Worm (Caenorhabditis elegans) whole organism, young adult: Measurements from ENCODE around the gene F32D8.14.

ENCODE experiments used
- B0336.3 ChIP-seq: fragments of 200-800 bp; sonication (Bioruptor generic); IDR thresholded peaks from 2 replicates; pipeline ENCODE4 v1.3.6; 2022; ENCODE audit warnings: missing genetic modification characterization, missing compliant biosample characterization
- F37B4.10 ChIP-seq: fragments of 200-800 bp; sonication (Bioruptor generic); IDR thresholded peaks from 2 replicates; pipeline ENCODE4 v1.3.6; 2022; ENCODE audit warnings: missing genetic modification characterization, missing compliant biosample characterization
- F57C9.4 ChIP-seq: sonication (generic microtip); optimal IDR thresholded peaks from 2 replicates; lab custom pipeline; 2017; ENCODE audit warnings: mild to moderate bottlenecking, missing genetic modification characterization, missing compliant biosample characterization
- K12H6.12 ChIP-seq: fragments of 200-800 bp; sonication (Bioruptor generic); optimal IDR thresholded peaks from 2 replicates; lab custom pipeline; 2018; ENCODE audit warnings: mild to moderate bottlenecking, missing genetic modification characterization, missing compliant biosample characterization
- T26A5.8 ChIP-seq: sonication (generic microtip); optimal IDR thresholded peaks from 2 replicates; lab custom pipeline; 2016; ENCODE audit warnings: missing genetic modification characterization, missing compliant biosample characterization
- Y56A3A.18 ChIP-seq: fragments of 200-800 bp; sonication (Bioruptor generic); IDR thresholded peaks from 2 replicates; pipeline ENCODE4 v1.3.6; 2022; ENCODE audit warnings: missing genetic modification reagents, missing genetic modification characterization, missing compliant biosample characterization
- Y79H2A.3 ChIP-seq: fragments of 200-800 bp; sonication (Bioruptor generic); conservative IDR thresholded peaks from 2 replicates; pipeline ENCODE4 v1.3.6; 2022; ENCODE audit warnings: missing genetic modification reagents, missing genetic modification characterization, missing compliant biosample characterization
- ama-1 ChIP-seq, 3 experiments: fragments of 150-350 bp in 1 of 3; sonication (generic microtip) in 2 of 3; optimal IDR thresholded peaks; 2 replicates each; lab custom pipeline; 2014 to 2018; ENCODE audit warnings: missing biosample characterization in 2 of 3, missing genetic modification characterization in 2 of 3, missing genetic modification reagents in 2 of 3
- aptf-2 ChIP-seq: fragments of 200-800 bp; sonication (Bioruptor generic); conservative IDR thresholded peaks from 2 replicates; pipeline ENCODE4 v1.3.6; 2022; ENCODE audit warnings: missing genetic modification reagents, missing genetic modification characterization, missing compliant biosample characterization
- aptf-3 ChIP-seq: fragments of 200-800 bp; sonication (Bioruptor generic); IDR thresholded peaks from 2 replicates; pipeline ENCODE4 v1.3.6; 2022; ENCODE audit warnings: missing genetic modification characterization, missing compliant biosample characterization
- atf-7 ChIP-seq: sonication (generic microtip); optimal IDR thresholded peaks from 2 replicates; lab custom pipeline; 2017; ENCODE audit warnings: mild to moderate bottlenecking, missing genetic modification characterization, missing compliant biosample characterization
- attf-6 ChIP-seq: fragments of 200-800 bp; sonication (Bioruptor generic); IDR thresholded peaks from 2 replicates; pipeline ENCODE4 v1.3.6; 2022; ENCODE audit warnings: missing genetic modification reagents, missing genetic modification characterization, missing compliant biosample characterization
- bed-1 ChIP-seq: fragments of 200-800 bp; sonication (Bioruptor generic); IDR thresholded peaks from 2 replicates; pipeline ENCODE4 v1.3.6; 2022; ENCODE audit warnings: missing genetic modification reagents, missing genetic modification characterization, missing compliant biosample characterization
- ccch-3 ChIP-seq: fragments of 200-800 bp; sonication (Bioruptor generic); optimal IDR thresholded peaks from 2 replicates; lab custom pipeline; 2018; ENCODE audit warnings: mild to moderate bottlenecking, missing genetic modification characterization, missing compliant biosample characterization
- cebp-2 ChIP-seq: fragments of 200-800 bp; sonication (Bioruptor generic); IDR thresholded peaks from 2 replicates; pipeline ENCODE4 v1.3.6; 2022; ENCODE audit warnings: missing genetic modification characterization, missing compliant biosample characterization
- ceh-100 ChIP-seq: fragments of 200-800 bp; sonication (Bioruptor generic); IDR thresholded peaks from 2 replicates; pipeline ENCODE4 v1.3.6; 2022; ENCODE audit warnings: missing genetic modification reagents, missing genetic modification characterization, missing compliant biosample characterization
- ceh-58 ChIP-seq: fragments of 200-800 bp; sonication (Bioruptor generic); IDR thresholded peaks from 2 replicates; pipeline ENCODE4 v1.3.6; 2022; ENCODE audit warnings: missing genetic modification characterization, missing compliant biosample characterization
- die-1 ChIP-seq: sonication (generic microtip); optimal IDR thresholded peaks from 2 replicates; lab custom pipeline; 2016; ENCODE audit warnings: missing genotype, mild to moderate bottlenecking, missing genetic modification characterization, missing compliant biosample characterization
- egl-18 ChIP-seq: fragments of 200-800 bp; sonication (Bioruptor generic); IDR thresholded peaks from 2 replicates; pipeline ENCODE4 v1.3.6; 2022; ENCODE audit warnings: missing genetic modification reagents, missing genetic modification characterization, missing compliant biosample characterization
- egl-44 ChIP-seq: fragments of 200-800 bp; sonication (Bioruptor generic); IDR thresholded peaks from 2 replicates; pipeline ENCODE4 v1.3.6; 2022; ENCODE audit warnings: missing genetic modification reagents, missing genetic modification characterization, missing compliant biosample characterization
- hlh-12 ChIP-seq: sonication (generic microtip); optimal IDR thresholded peaks from 2 replicates; lab custom pipeline; 2016; ENCODE audit warnings: missing genetic modification characterization, missing compliant biosample characterization
- hmg-1.2 ChIP-seq: fragments of 200-800 bp; sonication (Bioruptor generic); IDR thresholded peaks from 2 replicates; pipeline ENCODE4 v1.3.6; 2022; ENCODE audit warnings: missing genetic modification reagents, missing genetic modification characterization, missing compliant biosample characterization
- hsf-1 ChIP-seq: fragments of 200-800 bp; sonication (Bioruptor generic); IDR thresholded peaks from 2 replicates; pipeline ENCODE4 v1.3.6; 2022; ENCODE audit warnings: missing genetic modification reagents, missing genetic modification characterization, missing compliant biosample characterization
- let-607 ChIP-seq, 2 experiments: fragments of 200-800 bp in 1 of 2; sonication (Bioruptor generic) in 1 of 2; sonication (generic microtip) in 1 of 2; optimal IDR thresholded peaks; 2 replicates each; lab custom pipeline; 2016 to 2018; ENCODE audit warnings: mild to moderate bottlenecking in 2 of 2, missing compliant biosample characterization in 2 of 2, missing genetic modification characterization in 2 of 2, moderate library complexity in 2 of 2, missing genotype in 1 of 2
- lin-26 ChIP-seq: fragments of 200-800 bp; sonication (Bioruptor generic); IDR thresholded peaks from 2 replicates; pipeline ENCODE4 v1.3.6; 2022; ENCODE audit warnings: missing genetic modification reagents, missing genetic modification characterization, missing compliant biosample characterization
- lin-54 ChIP-seq: fragments of 200-800 bp; sonication (Bioruptor generic); optimal IDR thresholded peaks from 2 replicates; lab custom pipeline; 2018; ENCODE audit warnings: mild to moderate bottlenecking, missing genetic modification characterization, missing compliant biosample characterization
- madf-3 ChIP-seq: fragments of 200-800 bp; sonication (Bioruptor generic); IDR thresholded peaks from 2 replicates; pipeline ENCODE4 v1.3.6; 2022; ENCODE audit warnings: missing genetic modification reagents, missing genetic modification characterization, missing compliant biosample characterization
- madf-6 ChIP-seq: fragments of 200-800 bp; sonication (Bioruptor generic); IDR thresholded peaks from 2 replicates; pipeline ENCODE4 v1.3.6; 2022; ENCODE audit warnings: missing genetic modification reagents, missing genetic modification characterization, missing compliant biosample characterization
- madf-8 ChIP-seq: fragments of 200-800 bp; sonication (Bioruptor generic); conservative IDR thresholded peaks from 2 replicates; pipeline ENCODE4 v1.3.6; 2022; ENCODE audit warnings: missing genetic modification reagents, missing genetic modification characterization, missing compliant biosample characterization
- mel-28 ChIP-seq: sonication (generic microtip); optimal IDR thresholded peaks from 2 replicates; lab custom pipeline; 2016; ENCODE audit warnings: borderline replicate concordance, mild to moderate bottlenecking, missing genetic modification characterization, missing compliant biosample characterization
- nhr-120 ChIP-seq: fragments of 200-800 bp; sonication (Bioruptor generic); IDR thresholded peaks from 2 replicates; pipeline ENCODE4 v1.3.6; 2022; ENCODE audit warnings: missing genetic modification characterization, missing compliant biosample characterization
- nhr-80 ChIP-seq: sonication (generic microtip); optimal IDR thresholded peaks from 2 replicates; lab custom pipeline; 2016; ENCODE audit warnings: missing genetic modification characterization, missing compliant biosample characterization
- rcor-1 ChIP-seq: fragments of 200-800 bp; sonication (Bioruptor generic); IDR thresholded peaks from 2 replicates; pipeline ENCODE4 v1.3.6; 2022; ENCODE audit warnings: missing genetic modification reagents, missing genetic modification characterization, missing compliant biosample characterization
- sea-2 ChIP-seq: fragments of 200-800 bp; sonication (Bioruptor generic); IDR thresholded peaks from 2 replicates; pipeline ENCODE4 v1.3.6; 2022; ENCODE audit warnings: missing genetic modification characterization, missing compliant biosample characterization
- somi-1 ChIP-seq: fragments of 200-800 bp; sonication (Bioruptor generic); optimal IDR thresholded peaks from 2 replicates; lab custom pipeline; 2018; ENCODE audit warnings: mild to moderate bottlenecking, missing genetic modification characterization, missing compliant biosample characterization
- tbx-9 ChIP-seq: sonication (generic microtip); optimal IDR thresholded peaks from 2 replicates; lab custom pipeline; 2016; ENCODE audit warnings: borderline replicate concordance, missing genetic modification characterization, inconsistent platforms, missing compliant biosample characterization
- tlf-1 ChIP-seq: fragments of 200-800 bp; sonication (Bioruptor generic); optimal IDR thresholded peaks from 2 replicates; lab custom pipeline; 2018; ENCODE audit warnings: mild to moderate bottlenecking, missing genetic modification characterization, missing compliant biosample characterization
- xnd-1 ChIP-seq: sonication (generic microtip); optimal IDR thresholded peaks from 2 replicates; lab custom pipeline; 2016; ENCODE audit warnings: missing genotype, missing genetic modification reagents, missing genetic modification characterization, missing compliant biosample characterization
- ztf-18 ChIP-seq: sonication (generic microtip); optimal IDR thresholded peaks from 2 replicates; lab custom pipeline; 2016; ENCODE audit warnings: missing genotype, mild to moderate bottlenecking, missing genetic modification characterization, missing compliant biosample characterization
- ztf-26 ChIP-seq: sonication (generic microtip); optimal IDR thresholded peaks from 2 replicates; lab custom pipeline; 2017; ENCODE audit warnings: missing genetic modification characterization, missing compliant biosample characterization
- ztf-28 ChIP-seq: fragments of 200-800 bp; sonication (Bioruptor generic); IDR thresholded peaks from 2 replicates; pipeline ENCODE4 v1.3.6; 2022; ENCODE audit warnings: missing genetic modification reagents, missing genetic modification characterization, missing compliant biosample characterization
- ztf-3 ChIP-seq: fragments of 200-800 bp; sonication (Bioruptor generic); optimal IDR thresholded peaks from 2 replicates; lab custom pipeline; 2018; ENCODE audit warnings: mild to moderate bottlenecking, missing genetic modification characterization, missing compliant biosample characterization
- ztf-6 ChIP-seq: fragments of 200-800 bp; sonication (Bioruptor generic); IDR thresholded peaks from 2 replicates; pipeline ENCODE4 v1.3.6; 2022; ENCODE audit warnings: missing genetic modification reagents, missing genetic modification characterization, missing compliant biosample characterization

The F32D8.14 gene

DNA sequence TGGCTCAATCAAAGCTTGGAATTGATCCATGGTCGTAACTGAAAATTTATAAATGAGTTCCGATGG, 2.4 kb upstream of the F32D8.14 start, which contains the start of gene sec-61.G:
Gene sec-61.G (minus strand): TSS at position 38 of the 66 bp plus-strand sequence.
- TF ChIP-seq ztf-28 (no peak), hsf-1 (GFP tag; lab: Robert Waterston, UW) (no peak), ztf-18 (tag; lab: Kevin White, UChicago) (no peak), hmg-1.2 (GFP tag; lab: Robert Waterston, UW) (no peak), cebp-2 (GFP tag; lab: Robert Waterston, UW) (no peak), lin-54 (GFP tag; lab: Kevin White, UChicago) (no peak), nhr-80 (tag; lab: Kevin White, UChicago) (no peak), lin-26 (GFP tag; lab: Robert Waterston, UW) (no peak), die-1 (tag; lab: Kevin White, UChicago) (no peak), xnd-1 (tag; lab: Kevin White, UChicago) (no peak)

DNA sequence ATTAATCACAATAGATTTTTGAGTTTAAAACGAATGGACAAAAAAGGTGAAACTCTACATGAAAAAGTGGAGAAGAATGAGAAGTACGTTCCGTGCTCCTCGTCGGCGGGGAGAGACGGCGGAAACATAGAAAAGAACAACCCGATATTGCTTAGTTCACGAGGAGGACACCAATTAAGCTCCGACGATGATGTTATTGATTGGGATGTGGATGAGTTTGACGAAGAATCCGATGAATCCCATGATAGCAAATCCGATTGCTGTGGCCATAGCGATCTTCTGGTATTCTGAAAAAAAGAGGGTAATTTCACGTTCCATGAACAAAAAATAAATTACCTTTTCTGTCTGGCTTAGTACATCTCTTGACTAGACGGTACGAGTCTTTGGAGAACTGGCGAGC, 2.1 kb upstream of the F32D8.14 start:
- TF ChIP-seq aptf-3 (GFP tag; lab: Robert Waterston, UW) (no peak), Y56A3A.18 (0 out of 2 replicates have a peak, but pooled peaks have one; percentile 10), ccch-3 (GFP tag; lab: Kevin White, UChicago) (no peak), egl-44 (no peak), ceh-58 (GFP tag; lab: Robert Waterston, UW) (0 out of 2 replicates have a peak, but pooled peaks have one; percentile 5), somi-1 (no peak), nhr-80 (tag; lab: Kevin White, UChicago) (no peak)
- TF ChIP-seq, all 124 proteins: peak for 2

DNA sequence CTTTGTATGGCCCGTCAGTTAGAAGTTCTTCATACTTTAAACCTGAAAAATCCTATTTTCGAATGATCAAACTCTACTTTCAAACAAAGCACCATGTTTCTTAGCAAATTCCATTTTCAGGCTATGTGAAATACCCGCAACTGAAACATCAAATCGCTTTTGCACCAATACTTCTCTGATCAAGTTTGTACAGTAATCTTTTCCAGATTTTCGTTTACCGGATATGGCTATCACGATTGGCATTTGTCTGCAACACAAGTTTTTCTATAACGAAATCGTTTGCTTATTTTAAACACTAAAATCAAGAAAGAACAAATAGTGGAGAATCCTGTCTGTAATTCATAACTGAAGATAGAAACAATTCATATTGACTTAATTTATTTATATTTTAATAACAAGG, 1.7 kb upstream of the F32D8.14 start, which contains the start of gene F32D8.13:
Gene F32D8.13 (minus strand): TSS at position 249 of the 400 bp plus-strand sequence.
- TF ChIP-seq madf-6, result no peak
- no peak for TF ChIP-seq mel-28
- no peak for TF ChIP-seq K12H6.12 (tag; lab: Kevin White, UChicago)
- TF ChIP-seq ztf-3 (GFP tag; lab: Kevin White, UChicago), result no peak
- no peak for TF ChIP-seq aptf-3 (GFP tag; lab: Robert Waterston, UW)
- TF ChIP-seq nhr-120, result no peak
- TF ChIP-seq madf-3 (GFP tag; lab: Robert Waterston, UW), result 0 out of 2 replicates have a peak, but pooled peaks have one; percentile 3
- no peak for TF ChIP-seq rcor-1 (GFP tag; lab: Robert Waterston, UW)
- no peak for TF ChIP-seq aptf-2 (GFP tag; lab: Robert Waterston, UW)
- 0 out of 2 replicates have a peak, but pooled peaks have one; percentile 26 for TF ChIP-seq B0336.3
- no peak for TF ChIP-seq bed-1 (GFP tag; lab: Robert Waterston, UW)
- peak in 1 of 2 experiments; percentile 40 for TF ChIP-seq let-607 (tag; optimal IDR thresholded peaks at IDR 0.05; lab: Kevin White, UChicago)
- TF ChIP-seq tlf-1 (GFP tag; lab: Kevin White, UChicago), result no peak
- TF ChIP-seq ztf-28, result no peak
- no peak for TF ChIP-seq ceh-100 (GFP tag; lab: Robert Waterston, UW)
- no peak for TF ChIP-seq madf-8 (GFP tag; lab: Robert Waterston, UW)
- TF ChIP-seq hlh-12 (tag; lab: Kevin White, UChicago), result no peak
- no peak for TF ChIP-seq tbx-9 (tag; lab: Kevin White, UChicago)
- no peak for TF ChIP-seq egl-44
- TF ChIP-seq Y79H2A.3 (GFP tag; lab: Robert Waterston, UW), result no peak
- no peak for TF ChIP-seq egl-18 (GFP tag; lab: Robert Waterston, UW)
- TF ChIP-seq attf-6 (GFP tag; lab: Robert Waterston, UW), result 0 out of 2 replicates have a peak, but pooled peaks have one; percentile 41
- no peak for TF ChIP-seq T26A5.8 (tag; lab: Kevin White, UChicago)
- TF ChIP-seq ama-1 (optimal IDR thresholded peaks at IDR 0.05; lab: Kevin White, UChicago), result peak; percentile 58
- TF ChIP-seq ama-1 (GFP tag; optimal IDR thresholded peaks at IDR 0.05; lab: Kevin White, UChicago), result no peak
- no peak for TF ChIP-seq ztf-6 (GFP tag; lab: Robert Waterston, UW)
- TF ChIP-seq sea-2 (GFP tag; lab: Robert Waterston, UW), result no peak
- no peak for TF ChIP-seq F57C9.4
- TF ChIP-seq atf-7 (tag; lab: Kevin White, UChicago), result peak; percentile 7
- no peak for TF ChIP-seq F37B4.10 (GFP tag; lab: Robert Waterston, UW)
- no peak for TF ChIP-seq ztf-26 (tag; lab: Kevin White, UChicago)
- TF ChIP-seq Y56A3A.18, result 0 out of 2 replicates have a peak, but pooled peaks have one; percentile 33
- TF ChIP-seq die-1 (tag; lab: Kevin White, UChicago), result no peak
